Fruit fly (Drosophila melanogaster) whole organism, embryonic: ENCODE results near the gene NT1.

Experiments used
- BEAF-32 ChIP-seq: fragments of 200-800 bp; sonication (Bioruptor generic); optimal IDR thresholded peaks from 3 replicates; lab custom pipeline; 2017; ENCODE audit warnings: missing biosample characterization, missing genetic modification characterization, mild to moderate bottlenecking, moderate library complexity, missing genetic modification reagents
- Bdp1 ChIP-seq: fragments of 200-800 bp; sonication (Bioruptor generic); optimal IDR thresholded peaks from 3 replicates; lab custom pipeline; 2016; ENCODE audit warnings: missing biosample characterization, missing genetic modification characterization
- Blimp-1 ChIP-seq: fragments of 200-800 bp; sonication (Bioruptor generic); optimal IDR thresholded peaks from 3 replicates; lab custom pipeline; 2018; ENCODE audit warnings: missing biosample characterization, missing genetic modification characterization, mild to moderate bottlenecking, moderate library complexity, missing genetic modification reagents
- CG10147 ChIP-seq: fragments of 200-800 bp; sonication (Bioruptor generic); optimal IDR thresholded peaks from 2 replicates; lab custom pipeline; 2019; ENCODE audit warnings: missing biosample characterization, mild to moderate bottlenecking, missing genetic modification characterization, moderate library complexity
- CG10366 ChIP-seq: fragments of 200-800 bp; sonication (Bioruptor generic); IDR thresholded peaks from 2 replicates; pipeline ENCODE4 v1.3.6; 2022; ENCODE audit warnings: missing biosample characterization, missing genetic modification characterization
- CG10565 ChIP-seq: fragments of 200-800 bp; sonication (Bioruptor generic); optimal IDR thresholded peaks from 3 replicates; lab custom pipeline; 2016; ENCODE audit warnings: missing biosample characterization, mild to moderate bottlenecking, missing genetic modification characterization
- CG11085 ChIP-seq: fragments of 200-800 bp; sonication (Bioruptor generic); IDR thresholded peaks from 2 replicates; pipeline ENCODE4 v1.3.6; 2022; ENCODE audit warnings: missing biosample characterization, missing genetic modification characterization
- CG11093 ChIP-seq: fragments of 200-800 bp; sonication (Bioruptor generic); IDR thresholded peaks from 3 replicates; pipeline ENCODE4 v1.3.6; 2022; ENCODE audit warnings: missing biosample characterization, missing genetic modification characterization
- CG12155 ChIP-seq: fragments of 200-800 bp; sonication (Bioruptor generic); optimal IDR thresholded peaks from 3 replicates; lab custom pipeline; 2016; ENCODE audit warnings: missing biosample characterization, missing genetic modification characterization
- CG13287 ChIP-seq: fragments of 200-800 bp; sonication (Bioruptor generic); IDR thresholded peaks from 2 replicates; pipeline ENCODE4 v1.3.6; 2022; ENCODE audit warnings: missing biosample characterization, missing genetic modification characterization; ENCODE audit not compliant: partially characterized antibody
- CG15269 ChIP-seq: fragments of 200-800 bp; sonication (Bioruptor generic); optimal IDR thresholded peaks from 2 replicates; lab custom pipeline; 2018; ENCODE audit warnings: missing biosample characterization, mild to moderate bottlenecking, missing genetic modification characterization, moderate library complexity
- CG16813 ChIP-seq: fragments of 200-800 bp; sonication (Bioruptor generic); IDR thresholded peaks from 3 replicates; pipeline ENCODE4 v1.3.6; 2022; ENCODE audit warnings: missing biosample characterization, missing genetic modification characterization; ENCODE audit not compliant: partially characterized antibody
- CG17912 ChIP-seq: fragments of 200-800 bp; sonication (Bioruptor generic); optimal IDR thresholded peaks from 2 replicates; lab custom pipeline; 2018; ENCODE audit warnings: missing biosample characterization, mild to moderate bottlenecking, missing genetic modification characterization
- CG18262 ChIP-seq: fragments of 200-800 bp; optimal IDR thresholded peaks from 3 replicates; lab custom pipeline; 2019; ENCODE audit warnings: missing biosample characterization, mild to moderate bottlenecking, missing genetic modification characterization, moderate library complexity
- CG1832 ChIP-seq: fragments of 200-800 bp; sonication (Bioruptor generic); optimal IDR thresholded peaks from 2 replicates; lab custom pipeline; 2017; ENCODE audit warnings: missing biosample characterization, mild to moderate bottlenecking, missing genetic modification characterization, inconsistent platforms
- CG2875 ChIP-seq: fragments of 200-800 bp; sonication (Bioruptor generic); optimal IDR thresholded peaks from 2 replicates; lab custom pipeline; 2017; ENCODE audit warnings: missing biosample characterization, mild to moderate bottlenecking, missing genetic modification characterization, missing genetic modification reagents
- CG3838 ChIP-seq: fragments of 200-800 bp; sonication (Bioruptor generic); optimal IDR thresholded peaks from 3 replicates; lab custom pipeline; 2016; ENCODE audit warnings: missing biosample characterization, missing genetic modification characterization
- CG3847 ChIP-seq: fragments of 200-800 bp; sonication (Bioruptor generic); IDR thresholded peaks from 2 replicates; pipeline ENCODE4 v1.3.6; 2022; ENCODE audit warnings: missing biosample characterization, missing genetic modification characterization
- CG4404 ChIP-seq: fragments of 200-800 bp; sonication (Bioruptor generic); IDR thresholded peaks from 2 replicates; pipeline ENCODE4 v1.3.6; 2022; ENCODE audit warnings: missing biosample characterization, missing genetic modification characterization
- CG4820 ChIP-seq: fragments of 200-800 bp; sonication (Bioruptor generic); optimal IDR thresholded peaks from 3 replicates; lab custom pipeline; 2016; ENCODE audit warnings: missing biosample characterization, missing genetic modification characterization
- CG6791 ChIP-seq: fragments of 200-800 bp; sonication (Bioruptor generic); IDR thresholded peaks from 3 replicates; pipeline ENCODE4 v1.3.6; 2022; ENCODE audit warnings: missing biosample characterization, missing genetic modification characterization; ENCODE audit not compliant: partially characterized antibody
- CG7786 ChIP-seq: fragments of 200-800 bp; sonication (Bioruptor generic); optimal IDR thresholded peaks from 2 replicates; lab custom pipeline; 2016; ENCODE audit warnings: missing biosample characterization, missing genetic modification characterization
- D19B ChIP-seq: fragments of 200-800 bp; sonication (Bioruptor generic); optimal IDR thresholded peaks from 2 replicates; lab custom pipeline; 2017; ENCODE audit warnings: missing biosample characterization, mild to moderate bottlenecking, missing genetic modification characterization
- Dbx ChIP-seq: fragments of 200-800 bp; sonication (Bioruptor generic); IDR thresholded peaks from 3 replicates; pipeline ENCODE4 v1.3.6; 2022; ENCODE audit warnings: missing biosample characterization, missing genetic modification characterization
- Eip74EF ChIP-seq, 2 experiments: fragments of 200-800 bp in 1 of 2; fragments of >200 bp in 1 of 2; sonication (Bioruptor generic) in 1 of 2; optimal IDR thresholded peaks; 2 replicates each; lab custom pipeline; 2017 to 2019; ENCODE audit warnings: missing biosample characterization in 2 of 2, missing genetic modification characterization in 2 of 2, mild to moderate bottlenecking in 1 of 2, moderate library complexity in 1 of 2
- GATAe ChIP-seq: fragments of 200-800 bp; sonication (Bioruptor generic); conservative IDR thresholded peaks from 2 replicates; pipeline ENCODE4 v1.3.6; 2022; ENCODE audit warnings: missing biosample characterization, missing genetic modification characterization
- Gsc ChIP-seq: fragments of 200-800 bp; sonication (Bioruptor generic); IDR thresholded peaks from 2 replicates; pipeline ENCODE4 v1.3.6; 2022; ENCODE audit warnings: missing biosample characterization, missing genetic modification characterization
- Hand ChIP-seq: fragments of 200-800 bp; sonication (Bioruptor generic); optimal IDR thresholded peaks from 2 replicates; lab custom pipeline; 2017; ENCODE audit warnings: mild to moderate bottlenecking, missing biosample characterization, missing genetic modification reagents, missing genetic modification characterization
- HmgZ ChIP-seq: fragments of 200-800 bp; sonication (Bioruptor generic); optimal IDR thresholded peaks from 2 replicates; lab custom pipeline; 2018; ENCODE audit warnings: missing biosample characterization, mild to moderate bottlenecking, missing genetic modification characterization
- Hr39 ChIP-seq: fragments of >200 bp; optimal IDR thresholded peaks from 2 replicates; lab custom pipeline; 2017
- Lim3 ChIP-seq: fragments of 200-800 bp; sonication (Bioruptor generic); IDR thresholded peaks from 2 replicates; pipeline ENCODE4 v1.3.6; 2022; ENCODE audit warnings: missing biosample characterization, missing genetic modification characterization
- Mes4 ChIP-seq: fragments of 200-800 bp; sonication (Bioruptor generic); optimal IDR thresholded peaks from 2 replicates; lab custom pipeline; 2016; ENCODE audit warnings: missing biosample characterization, missing genetic modification characterization
- Sox102F ChIP-seq: fragments of 200-800 bp; sonication (Bioruptor generic); optimal IDR thresholded peaks from 2 replicates; lab custom pipeline; 2018; ENCODE audit warnings: missing biosample characterization, mild to moderate bottlenecking, missing genetic modification characterization, moderate library complexity
- Tbp ChIP-seq: fragments of >200 bp; optimal IDR thresholded peaks from 2 replicates; lab custom pipeline; 2018; ENCODE audit warnings: missing biosample characterization, missing genetic modification characterization
- Xrp1 ChIP-seq: fragments of 200-800 bp; sonication (Bioruptor generic); IDR thresholded peaks from 2 replicates; pipeline ENCODE4 v1.3.6; 2022; ENCODE audit warnings: missing biosample characterization, missing genetic modification characterization
- bbx ChIP-seq: fragments of 200-800 bp; sonication (Bioruptor generic); IDR thresholded peaks from 2 replicates; pipeline ENCODE4 v1.3.6; 2022; ENCODE audit warnings: missing biosample characterization, missing genetic modification characterization; ENCODE audit not compliant: partially characterized antibody
- dan ChIP-seq: fragments of 200-800 bp; sonication (Bioruptor generic); IDR thresholded peaks from 2 replicates; pipeline ENCODE4 v1.3.6; 2022; ENCODE audit warnings: missing biosample characterization, missing genetic modification characterization
- dimm ChIP-seq: fragments of 200-800 bp; sonication (Bioruptor generic); IDR thresholded peaks from 2 replicates; pipeline ENCODE4 v1.3.6; 2022; ENCODE audit warnings: missing biosample characterization, missing genetic modification characterization
- esg ChIP-seq: fragments of 200-800 bp; sonication (Bioruptor generic); conservative IDR thresholded peaks from 2 replicates; pipeline ENCODE4 v1.3.6; 2022; ENCODE audit warnings: missing biosample characterization, missing genetic modification characterization
- fru ChIP-seq: fragments of >200 bp; optimal IDR thresholded peaks from 2 replicates; lab custom pipeline; 2017
- gcm2 ChIP-seq: fragments of 200-800 bp; sonication (Bioruptor generic); optimal IDR thresholded peaks from 2 replicates; lab custom pipeline; 2016; ENCODE audit warnings: missing biosample characterization, missing genetic modification characterization
- h ChIP-seq: fragments of >200 bp; optimal IDR thresholded peaks from 2 replicates; lab custom pipeline; 2017
- ind ChIP-seq: fragments of 200-800 bp; sonication (Bioruptor generic); optimal IDR thresholded peaks from 3 replicates; lab custom pipeline; 2016; ENCODE audit warnings: missing biosample characterization, missing genetic modification characterization
- kay ChIP-seq: fragments of 200-800 bp; sonication (Bioruptor generic); optimal IDR thresholded peaks from 2 replicates; lab custom pipeline; 2016; ENCODE audit warnings: missing biosample characterization, missing genetic modification characterization
- knrl ChIP-seq: fragments of 200-800 bp; sonication (Bioruptor generic); IDR thresholded peaks from 3 replicates; pipeline ENCODE4 v1.3.6; 2022; ENCODE audit warnings: missing biosample characterization, missing genetic modification characterization; ENCODE audit not compliant: partially characterized antibody
- lov ChIP-seq, 2 experiments: fragments of 200-800 bp in 1 of 2; fragments of >200 bp in 1 of 2; sonication (Bioruptor generic) in 1 of 2; IDR thresholded peaks in 1 of 2; optimal IDR thresholded peaks in 1 of 2; 2 replicates in 1 of 2; 3 replicates in 1 of 2; pipeline versions ENCODE4 v1.3.6 to Lab custom; 2017 to 2022; ENCODE audit warnings: missing biosample characterization in 1 of 2, missing genetic modification characterization in 1 of 2
- tll ChIP-seq, 2 experiments: fragments of 200-800 bp in 1 of 2; fragments of >200 bp in 1 of 2; sonication (Bioruptor generic) in 1 of 2; optimal IDR thresholded peaks; 2 replicates each; lab custom pipeline; 2017 to 2019; ENCODE audit warnings: missing biosample characterization in 2 of 2, missing genetic modification characterization in 2 of 2, mild to moderate bottlenecking in 1 of 2, moderate library complexity in 1 of 2
- trem ChIP-seq: fragments of 200-800 bp; optimal IDR thresholded peaks from 3 replicates; lab custom pipeline; 2019; ENCODE audit warnings: missing biosample characterization, mild to moderate bottlenecking, missing genetic modification characterization, moderate library complexity
- trh ChIP-seq: fragments of 200-800 bp; sonication (Bioruptor generic); optimal IDR thresholded peaks from 2 replicates; lab custom pipeline; 2016; ENCODE audit warnings: missing biosample characterization, missing genetic modification characterization

Gene NT1

dm6 chr3L:4541573-4542371 lies 33.5 kb upstream of the NT1 start, which contains the start of gene CG11357 (continued):
- TF ChIP-seq Bdp1 (peak; percentile 69), HmgZ (tag; lab: Kevin White, UChicago) (peak; percentile 98), dan (GFP tag; lab: Robert Waterston, UW) (peak; percentile 84), Eip74EF (GFP tag; optimal IDR thresholded peaks at IDR 0.05; lab: Kevin White, UChicago) (peak in 1 of 2 experiments; percentile 97), BEAF-32 (GFP tag; lab: Kevin White, UChicago) (peak; percentile 81), CG7786 (GFP tag; lab: Kevin White, UChicago) (peak; percentile 79), CG11093 (GFP tag; lab: Robert Waterston, UW) (peak; percentile 98), lov (optimal IDR thresholded peaks at IDR 0.05; lab: Kevin White, UChicago) (no peak), lov (GFP tag; IDR thresholded peaks at IDR 0.05; lab: Robert Waterston, UW) (peak; percentile 97), gcm2 (GFP tag; lab: Kevin White, UChicago) (peak; percentile 39), CG4404 (GFP tag; lab: Robert Waterston, UW) (peak; percentile 98), Mes4 (GFP tag; lab: Kevin White, UChicago) (peak; percentile 43), bbx (GFP tag; lab: Robert Waterston, UW) (peak; percentile 86), D19B (GFP tag; lab: Kevin White, UChicago) (peak; percentile 93), trem (peak; percentile 97), Tbp (GFP tag; lab: Kevin White, UChicago) (no peak), tll (GFP tag; optimal IDR thresholded peaks at IDR 0.05; lab: Kevin White, UChicago) (peak in 1 of 2 experiments; percentile 44), CG12155 (GFP tag; lab: Kevin White, UChicago) (peak; percentile 95), h (lab: Kevin White, UChicago) (no peak), CG17912 (GFP tag; lab: Kevin White, UChicago) (peak; percentile 90), CG16813 (GFP tag; lab: Robert Waterston, UW) (peak; percentile 72), Hand (GFP tag; lab: Kevin White, UChicago) (peak; percentile 98), CG1832 (no peak), trh (GFP tag; lab: Kevin White, UChicago) (peak; percentile 94), GATAe (GFP tag; lab: Robert Waterston, UW) (peak; percentile 98), CG10565 (GFP tag; lab: Kevin White, UChicago) (peak; percentile 63), Xrp1 (peak; percentile 100), fru (no peak), Dbx (GFP tag; lab: Robert Waterston, UW) (peak; percentile 99), CG18262 (peak; percentile 99), knrl (GFP tag; lab: Robert Waterston, UW) (peak; percentile 81), Sox102F (GFP tag; lab: Kevin White, UChicago) (peak; percentile 99), CG13287 (GFP tag; lab: Robert Waterston, UW) (peak; percentile 81), CG2875 (GFP tag; lab: Kevin White, UChicago) (peak; percentile 97), kay (peak; percentile 89), Lim3 (GFP tag; lab: Robert Waterston, UW) (peak; percentile 91), CG10147 (peak; percentile 99), CG11085 (GFP tag; lab: Robert Waterston, UW) (peak; percentile 98), CG6791 (GFP tag; lab: Robert Waterston, UW) (peak; percentile 87), CG4820 (GFP tag; lab: Kevin White, UChicago) (peak; percentile 91), Hr39 (no peak), CG15269 (tag; lab: Kevin White, UChicago) (peak; percentile 100), Blimp-1 (GFP tag; lab: Kevin White, UChicago) (peak; percentile 98), esg (peak; percentile 98), CG3838 (GFP tag; lab: Kevin White, UChicago) (peak; percentile 91), Gsc (GFP tag; lab: Robert Waterston, UW) (peak; percentile 93), CG10366 (GFP tag; lab: Robert Waterston, UW) (peak; percentile 98), CG3847 (GFP tag; lab: Robert Waterston, UW) (peak; percentile 98), dimm (peak; percentile 96), ind (GFP tag; lab: Kevin White, UChicago) (peak; percentile 96)
